Worm (Caenorhabditis elegans): ENCODE data around the gene F53B3.5.
"Not testable (repeated sequence)": the region's sequence is repeated elsewhere in the genome, so short reads cannot be mapped to it uniquely, and the experiment has no call there.

The F53B3.5 gene

DNA sequence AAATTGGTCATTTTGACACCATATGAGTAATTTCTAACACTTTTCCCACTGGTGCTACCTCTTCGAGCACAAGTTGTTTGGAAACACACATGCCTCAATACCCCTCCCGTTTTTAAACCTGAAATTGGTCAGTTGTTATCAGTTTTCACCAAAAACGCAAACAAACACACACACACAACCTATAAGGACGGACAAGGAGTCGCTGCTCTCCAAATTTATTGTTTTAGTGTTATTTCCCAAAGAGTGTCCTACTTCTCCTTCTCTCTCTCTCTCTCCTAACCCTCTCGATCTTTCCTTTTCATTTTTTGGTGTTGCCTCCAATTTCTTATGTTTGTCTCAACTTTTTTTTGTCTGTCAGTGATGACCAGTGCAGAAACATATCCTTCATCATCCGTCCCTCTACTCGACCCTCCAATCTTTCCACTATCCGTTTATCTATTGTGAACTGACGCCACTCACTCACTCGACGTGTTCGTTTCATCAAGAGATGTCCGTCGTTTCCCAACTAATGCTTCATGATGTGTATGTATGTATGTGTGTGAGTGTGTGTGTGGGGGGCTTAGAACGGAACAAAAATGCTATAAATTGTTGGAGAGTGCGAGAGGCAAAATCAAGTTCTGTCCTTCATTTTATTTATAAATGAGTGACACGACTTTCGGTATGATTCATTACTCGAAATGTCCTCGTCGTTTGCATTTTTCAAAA is 24.5 kb upstream of the F53B3.5 start:
- TF ChIP-seq dao-5 (tag; optimal IDR thresholded peaks at IDR 0.05) (no peak), W03F9.2 (tag; optimal IDR thresholded peaks at IDR 0.05) (no peak), him-1 (tag; optimal IDR thresholded peaks at IDR 0.05) (no peak)

DNA sequence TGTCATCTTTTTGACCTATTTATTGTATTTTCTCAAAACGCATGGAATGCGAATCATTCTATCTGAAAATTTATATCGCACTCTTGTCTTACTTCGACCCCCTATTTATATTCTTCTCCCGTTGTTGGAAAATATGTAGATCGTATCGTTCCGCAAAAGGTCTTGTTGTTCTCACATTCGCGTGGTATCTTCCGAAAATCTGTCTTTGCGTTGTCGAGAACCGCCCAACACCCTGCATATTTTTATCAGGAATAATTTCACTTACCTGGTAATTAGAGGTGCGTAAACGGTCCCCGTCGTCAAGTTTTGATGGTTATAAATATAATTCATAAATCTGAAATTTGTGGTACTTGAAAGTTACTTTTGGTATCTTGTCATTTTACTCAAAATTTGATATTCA is 23.5 kb upstream of the F53B3.5 start:
- TF ChIP-seq W03F9.2 (tag; optimal IDR thresholded peaks at IDR 0.05) (no peak), dao-5 (tag; optimal IDR thresholded peaks at IDR 0.05) (no peak), him-1 (tag; optimal IDR thresholded peaks at IDR 0.05) (no peak)

ce11 chrX:2900897-2901496 is 21.6 kb upstream of the F53B3.5 start:
- TF ChIP-seq him-1 (tag; optimal IDR thresholded peaks at IDR 0.05): no peak
- no peak for TF ChIP-seq dao-5 (tag; optimal IDR thresholded peaks at IDR 0.05)
- TF ChIP-seq W03F9.2 (tag; optimal IDR thresholded peaks at IDR 0.05): no peak

DNA sequence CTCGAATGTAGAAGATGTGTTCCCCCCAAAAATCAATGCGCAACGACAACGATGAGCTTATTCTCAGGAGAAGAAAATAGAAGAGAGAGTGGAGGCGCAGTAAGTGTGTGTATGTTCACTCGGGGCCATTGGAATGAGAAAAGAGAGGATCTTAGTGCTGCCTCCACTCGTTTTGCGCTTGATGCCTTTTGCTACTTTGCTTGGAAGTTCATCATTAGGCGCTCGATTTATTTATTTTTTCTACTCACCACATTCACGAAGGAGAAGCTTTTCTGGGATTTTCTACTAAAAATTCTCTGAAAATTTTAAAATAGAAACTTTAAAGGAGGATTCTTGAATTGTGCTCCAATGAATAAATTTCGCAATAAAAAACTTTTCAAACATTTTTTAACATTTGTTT is 18.9 kb upstream of the F53B3.5 start, which contains the start of gene F52B10.3:
Gene F52B10.3 (minus strand): TSS at position 101 of the 400 bp plus-strand sequence.
- TF ChIP-seq dao-5 (tag; optimal IDR thresholded peaks at IDR 0.05) (no peak), him-1 (tag; optimal IDR thresholded peaks at IDR 0.05) (no peak), W03F9.2 (tag; optimal IDR thresholded peaks at IDR 0.05) (no peak)

DNA sequence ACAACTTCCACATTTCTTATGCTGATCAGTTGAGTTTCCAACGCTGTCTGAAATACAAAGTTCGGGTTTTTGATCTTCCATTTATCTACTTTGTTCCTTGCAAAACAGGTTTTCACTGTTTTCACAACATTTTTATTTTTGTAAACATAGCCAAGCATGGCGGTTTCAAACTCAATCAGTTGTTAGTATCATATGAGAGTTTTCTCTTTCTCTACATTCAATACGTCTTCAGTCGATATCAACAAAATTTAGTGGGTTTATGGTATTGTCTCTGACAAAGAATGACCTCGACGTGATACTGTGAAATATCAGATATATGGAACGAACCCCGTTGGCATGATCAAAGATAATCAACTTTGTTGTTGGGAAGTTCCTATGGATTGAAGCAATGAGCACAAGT is 16.3 kb upstream of the F53B3.5 start:
- TF ChIP-seq dao-5 (tag; optimal IDR thresholded peaks at IDR 0.05) (no peak), W03F9.2 (tag; optimal IDR thresholded peaks at IDR 0.05) (no peak), him-1 (tag; optimal IDR thresholded peaks at IDR 0.05) (no peak)

DNA sequence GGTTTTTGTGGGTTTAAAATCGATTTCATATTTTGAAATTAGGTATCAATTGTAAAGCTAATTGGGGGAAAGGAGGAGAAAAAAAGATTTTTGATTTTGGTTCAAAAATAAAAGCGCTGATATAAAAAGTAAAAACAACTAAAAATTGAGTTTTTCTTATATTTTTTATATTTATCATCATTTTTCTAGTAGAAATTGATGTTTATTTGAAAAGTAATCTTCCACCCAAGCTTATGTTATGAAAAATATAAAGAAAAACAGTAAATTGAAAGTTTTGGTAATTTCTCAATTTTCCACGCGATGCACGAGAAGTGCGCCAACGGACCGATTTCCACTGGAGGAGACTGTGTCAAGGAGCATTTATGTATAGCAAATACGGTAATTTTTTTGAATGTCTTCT is 14.9 kb upstream of the F53B3.5 start, which contains the start of gene B0410.1:
Gene B0410.1 (plus strand): TSS at position 301 of the 400 bp plus-strand sequence.
- not testable (repeated sequence) for TF ChIP-seq W03F9.2, dao-5, him-1 (tag; optimal IDR thresholded peaks at IDR 0.05)

- TF ChIP-seq dao-5 (tag; optimal IDR thresholded peaks at IDR 0.05) (no peak), him-1 (tag; optimal IDR thresholded peaks at IDR 0.05) (no peak), W03F9.2 (tag; optimal IDR thresholded peaks at IDR 0.05) (no peak)
These were observed 13.8 kb upstream of the F53B3.5 start for ce11 chrX:2893026-2893662.

ce11 chrX:2891879-2892278 is 12.5 kb upstream of the F53B3.5 start:
- no peak for TF ChIP-seq him-1 (tag; optimal IDR thresholded peaks at IDR 0.05)
- no peak for TF ChIP-seq dao-5 (tag; optimal IDR thresholded peaks at IDR 0.05)
- no peak for TF ChIP-seq W03F9.2 (tag; optimal IDR thresholded peaks at IDR 0.05)

DNA sequence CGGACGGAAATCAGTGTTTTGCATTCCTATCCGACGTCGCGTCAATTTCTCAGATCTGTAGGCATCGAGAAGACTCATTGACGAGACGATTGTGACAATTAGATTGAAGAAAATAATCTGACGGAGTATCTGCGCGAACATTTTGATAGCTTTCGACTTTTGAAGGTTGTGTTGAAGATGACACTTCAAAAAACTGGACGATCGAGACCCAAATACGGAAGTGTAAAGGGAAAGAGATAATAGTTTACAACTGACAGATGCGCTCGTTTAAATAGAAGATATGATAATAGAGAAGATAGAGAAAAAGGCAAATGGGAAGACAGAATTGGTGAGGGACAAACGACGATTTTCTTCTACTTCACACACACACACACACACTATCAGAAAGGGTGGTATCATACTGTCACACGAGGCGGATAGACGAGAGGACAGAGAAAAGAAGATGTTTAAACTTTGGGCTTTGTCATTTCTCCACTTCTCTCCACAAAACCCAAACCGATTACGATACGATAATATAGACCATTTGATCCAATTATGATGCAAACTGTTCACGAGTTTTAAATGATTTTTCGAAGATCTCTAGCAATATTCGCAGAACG is 11.9 kb upstream of the F53B3.5 start, which contains the start of gene B0410.3:
Gene B0410.3 (minus strand): TSS at position 351 of the 599 bp plus-strand sequence.
- no peak for TF ChIP-seq W03F9.2 (tag; optimal IDR thresholded peaks at IDR 0.05)
- TF ChIP-seq dao-5 (tag; optimal IDR thresholded peaks at IDR 0.05): no peak
- TF ChIP-seq him-1 (tag; optimal IDR thresholded peaks at IDR 0.05): no peak

DNA sequence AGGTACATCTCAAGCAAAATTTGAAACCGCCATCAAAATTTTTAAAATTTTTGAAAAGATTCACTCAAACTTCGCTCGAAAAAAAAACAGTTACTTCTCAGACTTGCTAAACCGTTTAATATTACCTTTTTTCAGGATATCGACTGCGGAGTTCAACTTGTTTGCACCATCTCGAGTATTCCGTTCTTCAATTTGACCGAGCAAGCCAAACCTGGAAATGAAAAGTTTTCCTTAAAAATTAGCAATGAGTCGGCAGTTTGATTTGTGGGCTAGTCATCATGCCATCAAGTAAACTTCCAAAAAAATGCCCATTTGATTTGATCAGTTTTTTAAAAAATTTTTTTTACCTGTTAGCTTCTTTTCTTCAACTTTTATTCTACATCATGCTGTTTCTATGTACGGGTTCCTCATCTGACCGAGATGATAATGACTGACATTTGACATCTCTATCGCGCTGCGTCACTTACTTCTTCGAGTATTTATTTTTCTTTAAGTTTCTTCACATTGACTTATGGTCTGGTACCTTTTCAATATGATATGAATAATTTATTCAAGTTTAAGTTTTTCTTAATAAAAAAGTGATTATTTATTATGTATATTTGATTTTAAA is 10.8 kb upstream of the F53B3.5 start:
- TF ChIP-seq him-1 (tag; optimal IDR thresholded peaks at IDR 0.05) (no peak), dao-5 (tag; optimal IDR thresholded peaks at IDR 0.05) (no peak), W03F9.2 (tag; optimal IDR thresholded peaks at IDR 0.05) (no peak)

DNA sequence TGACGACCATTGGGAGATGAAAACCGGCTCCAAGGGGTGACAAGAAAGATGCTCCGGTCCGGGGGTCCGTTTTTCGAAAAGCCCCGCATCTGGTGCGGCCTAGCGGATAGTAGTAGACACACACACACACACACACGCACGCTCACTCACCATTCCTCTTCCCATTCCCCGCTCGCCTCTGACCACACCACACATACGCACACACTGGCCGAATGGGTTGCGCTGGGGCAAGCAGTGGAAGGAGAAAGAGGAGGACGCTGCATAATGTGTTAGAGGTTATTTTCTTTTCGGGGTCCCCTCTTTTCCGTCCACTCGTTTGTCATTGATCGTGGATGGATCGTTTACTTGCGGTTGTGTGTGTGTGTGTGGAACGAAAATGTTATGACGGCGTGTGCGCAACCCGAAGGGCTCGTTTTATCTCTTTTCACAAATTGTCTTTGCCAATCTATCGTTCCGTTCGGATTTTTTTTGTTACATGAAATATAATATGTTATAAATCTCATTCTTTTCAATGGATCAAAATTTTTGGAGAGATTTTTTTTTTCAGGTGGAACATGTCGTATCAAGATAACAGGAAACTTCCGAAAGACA is 6.0 kb upstream of the F53B3.5 start, which contains the start of gene vang-1:
Gene vang-1 (plus strand): TSS at position 541 of the 591 bp plus-strand sequence.
- TF ChIP-seq W03F9.2 (tag; optimal IDR thresholded peaks at IDR 0.05): no peak
- no peak for TF ChIP-seq him-1 (tag; optimal IDR thresholded peaks at IDR 0.05)
- no peak for TF ChIP-seq dao-5 (tag; optimal IDR thresholded peaks at IDR 0.05)

ce11 chrX:2877433-2877832 is 1.9 kb downstream of the F53B3.5 start:
- TF ChIP-seq dao-5 (tag; optimal IDR thresholded peaks at IDR 0.05) (no peak), him-1 (tag; optimal IDR thresholded peaks at IDR 0.05) (no peak), W03F9.2 (tag; optimal IDR thresholded peaks at IDR 0.05) (no peak)

- TF ChIP-seq him-1 (tag; optimal IDR thresholded peaks at IDR 0.05): no peak
- no peak for TF ChIP-seq dao-5 (tag; optimal IDR thresholded peaks at IDR 0.05)
- no peak for TF ChIP-seq W03F9.2 (tag; optimal IDR thresholded peaks at IDR 0.05)
These were observed 4.8 kb downstream of the F53B3.5 start for ce11 chrX:2874598-2874997.
